Fruit fly (Drosophila melanogaster) Kc167 (cell line): ENCODE data around the gene CG12182.

Source experiments
- Myc ChIP-seq: fragments of >200 bp; optimal IDR thresholded peaks from 2 replicates; lab custom pipeline; 2017; ENCODE audit warnings: missing external identifiers
- Sin3A ChIP-seq: fragments of >200 bp; optimal IDR thresholded peaks from 2 replicates; lab custom pipeline; 2018; ENCODE audit warnings: missing external identifiers
- h ChIP-seq: fragments of >200 bp; optimal IDR thresholded peaks from 3 replicates; lab custom pipeline; 2018; ENCODE audit warnings: missing external identifiers
- insv ChIP-seq: fragments of >200 bp; optimal IDR thresholded peaks from 3 replicates; lab custom pipeline; 2018; ENCODE audit warnings: missing external identifiers
- psq ChIP-seq: fragments of >200 bp; optimal IDR thresholded peaks from 2 replicates; lab custom pipeline; 2017; ENCODE audit warnings: missing external identifiers
- ttk ChIP-seq: sonication (Bioruptor generic); optimal IDR thresholded peaks from 2 replicates; lab custom pipeline; 2017; ENCODE audit warnings: missing external identifiers

- TF ChIP-seq h (lab: Kevin White, UChicago) (no peak), Myc (lab: Kevin White, UChicago) (no peak), Sin3A (lab: Kevin White, UChicago) (no peak), psq (lab: Kevin White, UChicago) (peak; percentile 56), ttk (no peak), insv (no peak)
Measured at dm6 chr3L:2552116-2552843, 47.1 kb downstream of the CG12182 start.
